Worm (Caenorhabditis elegans) whole organism, L3 larva: ENCODE measurements around the gene B0244.17.
A peak's percentile ranks its signal among the peaks of the same experiment; 100 is the strongest.

Experiments
- R02D3.7 ChIP-seq: fragments of 150-350 bp; optimal IDR thresholded peaks from 2 replicates; lab custom pipeline; 2014; ENCODE audit warnings: missing biosample characterization, missing genetic modification characterization
- ZK546.5 ChIP-seq: sonication (generic microtip); optimal IDR thresholded peaks from 2 replicates; lab custom pipeline; 2017; ENCODE audit warnings: missing biosample characterization, missing genetic modification characterization
- aly-2 ChIP-seq: fragments of 150-350 bp; optimal IDR thresholded peaks from 2 replicates; lab custom pipeline; 2014; ENCODE audit warnings: missing biosample characterization, missing genetic modification characterization
- ama-1 ChIP-seq: fragments of 150-350 bp; optimal IDR thresholded peaks from 2 replicates; lab custom pipeline; 2018
- ceh-16 ChIP-seq: sonication (generic microtip); optimal IDR thresholded peaks from 2 replicates; lab custom pipeline; 2017; ENCODE audit warnings: missing biosample characterization, missing genetic modification characterization
- ceh-28 ChIP-seq: fragments of 150-350 bp; optimal IDR thresholded peaks from 2 replicates; lab custom pipeline; 2014; ENCODE audit warnings: missing biosample characterization, missing genetic modification reagents, missing genetic modification characterization
- ceh-82 ChIP-seq: fragments of 150-350 bp; optimal IDR thresholded peaks from 2 replicates; lab custom pipeline; 2014; ENCODE audit warnings: missing biosample characterization, missing genetic modification characterization
- ceh-9 ChIP-seq: sonication (generic microtip); optimal IDR thresholded peaks from 2 replicates; lab custom pipeline; 2018; ENCODE audit warnings: missing biosample characterization, missing genetic modification characterization
- daf-12 ChIP-seq: fragments of 150-350 bp; optimal IDR thresholded peaks from 2 replicates; lab custom pipeline; 2014; ENCODE audit warnings: missing biosample characterization, missing genetic modification reagents, missing genetic modification characterization
- egl-27 ChIP-seq: sonication (generic microtip); optimal IDR thresholded peaks from 4 replicates; lab custom pipeline; 2017; ENCODE audit warnings: missing biosample characterization, missing genetic modification reagents, missing genetic modification characterization
- egl-5 ChIP-seq: fragments of 150-350 bp; optimal IDR thresholded peaks from 2 replicates; lab custom pipeline; 2017; ENCODE audit warnings: missing biosample characterization, missing genetic modification reagents, missing genetic modification characterization, inconsistent platforms
- elt-1 ChIP-seq: fragments of 150-350 bp; optimal IDR thresholded peaks from 2 replicates; lab custom pipeline; 2014; ENCODE audit warnings: missing biosample characterization, missing genetic modification characterization
- elt-3 ChIP-seq, 3 experiments: fragments of 150-350 bp in 1 of 3; sonication (generic microtip) in 2 of 3; optimal IDR thresholded peaks; 2 replicates in 2 of 3; 4 replicates in 1 of 3; lab custom pipeline; 2014 to 2017; ENCODE audit warnings: missing biosample characterization in 3 of 3, missing genetic modification characterization in 3 of 3
- eor-1 ChIP-seq, 2 experiments: fragments of 150-350 bp; optimal IDR thresholded peaks; 2 replicates each; lab custom pipeline; 2014 to 2018; ENCODE audit warnings: missing biosample characterization in 2 of 2, missing genetic modification characterization in 2 of 2
- fkh-10 ChIP-seq: sonication (generic microtip); optimal IDR thresholded peaks from 2 replicates; lab custom pipeline; 2017; ENCODE audit warnings: missing biosample characterization, missing genetic modification reagents, missing genetic modification characterization
- fkh-2 ChIP-seq: fragments of 150-350 bp; optimal IDR thresholded peaks from 2 replicates; lab custom pipeline; 2014; ENCODE audit warnings: missing biosample characterization, missing genetic modification reagents, missing genetic modification characterization
- fos-1 ChIP-seq: fragments of 150-350 bp; optimal IDR thresholded peaks from 2 replicates; lab custom pipeline; 2014; ENCODE audit warnings: missing biosample characterization, missing genetic modification characterization
- hmg-11 ChIP-seq: sonication (generic microtip); optimal IDR thresholded peaks from 2 replicates; lab custom pipeline; 2016; ENCODE audit warnings: missing genetic modification characterization, missing compliant biosample characterization
- jun-1 ChIP-seq: fragments of 150-350 bp; optimal IDR thresholded peaks from 2 replicates; lab custom pipeline; 2014; ENCODE audit warnings: missing biosample characterization, missing genetic modification reagents, missing genetic modification characterization
- lin-15B ChIP-seq: fragments of 150-350 bp; optimal IDR thresholded peaks from 2 replicates; lab custom pipeline; 2014; ENCODE audit warnings: missing biosample characterization, missing genetic modification characterization
- lin-39 ChIP-seq: fragments of 150-350 bp; optimal IDR thresholded peaks from 2 replicates; lab custom pipeline; 2018; ENCODE audit warnings: missing biosample characterization, missing genetic modification reagents, missing genetic modification characterization
- lsy-12 ChIP-seq: sonication (generic microtip); optimal IDR thresholded peaks from 2 replicates; lab custom pipeline; 2016; ENCODE audit warnings: mild to moderate bottlenecking, missing genetic modification characterization, missing compliant biosample characterization
- mdl-1 ChIP-seq: fragments of 150-350 bp; optimal IDR thresholded peaks from 2 replicates; lab custom pipeline; 2014; ENCODE audit warnings: missing biosample characterization, missing genetic modification characterization
- mml-1 ChIP-seq: fragments of 150-350 bp; sonication (generic microtip); optimal IDR thresholded peaks from 3 replicates; lab custom pipeline; 2014; ENCODE audit warnings: missing biosample characterization, missing genetic modification characterization
- nfya-1 ChIP-seq: sonication (generic microtip); optimal IDR thresholded peaks from 2 replicates; lab custom pipeline; 2017; ENCODE audit warnings: missing genetic modification characterization, mild to moderate bottlenecking, missing compliant biosample characterization, antibody characterized with exemption, moderate library complexity; ENCODE audit not compliant: insufficient read depth
- nhr-11 ChIP-seq: fragments of 150-350 bp; optimal IDR thresholded peaks from 2 replicates; lab custom pipeline; 2014; ENCODE audit warnings: missing biosample characterization, missing genetic modification characterization
- nhr-12 ChIP-seq: fragments of 150-350 bp; optimal IDR thresholded peaks from 2 replicates; lab custom pipeline; 2014; ENCODE audit warnings: missing biosample characterization, missing genetic modification characterization
- nhr-23 ChIP-seq: fragments of 150-350 bp; optimal IDR thresholded peaks from 2 replicates; lab custom pipeline; 2014; ENCODE audit warnings: missing biosample characterization, missing genetic modification reagents, missing genetic modification characterization
- nhr-237 ChIP-seq: fragments of 150-350 bp; optimal IDR thresholded peaks from 2 replicates; lab custom pipeline; 2014; ENCODE audit warnings: missing biosample characterization, missing genetic modification characterization
- nhr-25 ChIP-seq: sonication (generic microtip); optimal IDR thresholded peaks from 2 replicates; lab custom pipeline; 2017; ENCODE audit warnings: missing biosample characterization, missing genetic modification characterization
- nhr-28 ChIP-seq: fragments of 150-350 bp; optimal IDR thresholded peaks from 2 replicates; lab custom pipeline; 2014; ENCODE audit warnings: missing biosample characterization, missing genetic modification characterization
- nhr-43 ChIP-seq: sonication (generic microtip); optimal IDR thresholded peaks from 2 replicates; lab custom pipeline; 2016; ENCODE audit warnings: mild to moderate bottlenecking, missing genetic modification characterization, missing compliant biosample characterization; ENCODE audit not compliant: poor library complexity, severe bottlenecking
- nhr-67 ChIP-seq: fragments of 150-350 bp; optimal IDR thresholded peaks from 2 replicates; lab custom pipeline; 2014; ENCODE audit warnings: missing biosample characterization, missing genetic modification characterization
- nhr-76 ChIP-seq: fragments of 150-350 bp; sonication (generic microtip); optimal IDR thresholded peaks from 5 replicates; lab custom pipeline; 2014; ENCODE audit warnings: missing biosample characterization, missing genetic modification characterization
- nhr-77 ChIP-seq: fragments of 150-350 bp; optimal IDR thresholded peaks from 2 replicates; lab custom pipeline; 2014; ENCODE audit warnings: missing biosample characterization, missing genetic modification characterization
- pha-4 ChIP-seq: fragments of 150-350 bp; optimal IDR thresholded peaks from 2 replicates; lab custom pipeline; 2014; ENCODE audit warnings: missing biosample characterization, missing genetic modification reagents, missing genetic modification characterization
- pqm-1 ChIP-seq: fragments of 150-350 bp; optimal IDR thresholded peaks from 2 replicates; lab custom pipeline; 2017; ENCODE audit warnings: missing biosample characterization, missing genetic modification characterization, inconsistent platforms
- sea-2 ChIP-seq: fragments of 150-350 bp; sonication (generic microtip); optimal IDR thresholded peaks from 4 replicates; lab custom pipeline; 2014; ENCODE audit warnings: missing biosample characterization, missing genetic modification reagents, missing genetic modification characterization
- skn-1 ChIP-seq: fragments of 150-350 bp; optimal IDR thresholded peaks from 2 replicates; lab custom pipeline; 2014; ENCODE audit warnings: missing biosample characterization, missing genetic modification characterization
- snpc-4 ChIP-seq: fragments of 150-350 bp; optimal IDR thresholded peaks from 2 replicates; lab custom pipeline; 2014; ENCODE audit warnings: missing biosample characterization, missing genetic modification characterization
- tbx-2 ChIP-seq: sonication (generic microtip); optimal IDR thresholded peaks from 2 replicates; lab custom pipeline; 2016; ENCODE audit warnings: mild to moderate bottlenecking, missing genetic modification characterization, missing compliant biosample characterization
- unc-39 ChIP-seq: sonication (generic microtip); optimal IDR thresholded peaks from 4 replicates; lab custom pipeline; 2017; ENCODE audit warnings: missing biosample characterization, missing genetic modification characterization
- unc-62 ChIP-seq: fragments of 150-350 bp; sonication (generic microtip); optimal IDR thresholded peaks from 4 replicates; lab custom pipeline; 2014; ENCODE audit warnings: missing biosample characterization, missing genetic modification reagents, missing genetic modification characterization
- zag-1 ChIP-seq: fragments of 150-350 bp; optimal IDR thresholded peaks from 2 replicates; lab custom pipeline; 2014; ENCODE audit warnings: missing biosample characterization, missing genetic modification characterization
- ztf-11 ChIP-seq: fragments of 150-350 bp; optimal IDR thresholded peaks from 2 replicates; lab custom pipeline; 2014; ENCODE audit warnings: missing biosample characterization, missing genetic modification characterization
- ztf-4 ChIP-seq: fragments of 150-350 bp; optimal IDR thresholded peaks from 2 replicates; lab custom pipeline; 2014; ENCODE audit warnings: missing biosample characterization, missing genetic modification characterization

The B0244.17 gene

DNA sequence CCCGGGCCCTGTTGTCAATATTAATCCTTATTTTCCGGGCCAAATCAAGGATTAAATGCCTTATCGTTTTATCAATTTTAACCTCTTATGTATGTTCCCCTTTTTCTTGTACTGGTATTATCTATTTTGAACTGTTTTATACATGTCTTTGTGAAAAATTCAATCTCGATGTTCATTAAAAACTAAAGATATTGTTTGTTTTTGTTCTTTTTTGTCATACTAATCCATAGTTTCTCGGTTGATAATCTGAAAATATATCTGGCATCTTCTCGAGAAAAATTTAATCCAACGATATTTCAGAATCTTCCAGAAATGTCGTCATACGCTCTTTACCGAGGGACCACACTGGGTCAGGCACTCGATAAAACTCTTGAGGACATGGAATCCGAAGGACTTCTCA is 39.3 kb upstream of the B0244.17 start, which contains the start of gene B0336.13:
Gene B0336.13 (plus strand): TSS at position 301 of the 400 bp plus-strand sequence.
- TF ChIP-seq eor-1 (tag; optimal IDR thresholded peaks at IDR 0.05; lab: Kevin White, UChicago) (no peak), ceh-16 (tag; lab: Kevin White, UChicago) (no peak), ztf-11 (tag; lab: Kevin White, UChicago) (no peak), nhr-11 (tag; lab: Kevin White, UChicago) (no peak), fkh-2 (tag; lab: Kevin White, UChicago) (no peak), lsy-12 (tag; lab: Kevin White, UChicago) (no peak), pha-4 (tag; lab: Kevin White, UChicago) (no peak), nhr-76 (no peak), ceh-9 (tag; lab: Kevin White, UChicago) (no peak), jun-1 (tag; lab: Kevin White, UChicago) (no peak), unc-62 (GFP tag; lab: Kevin White, UChicago) (no peak), mdl-1 (no peak), fos-1 (no peak), R02D3.7 (tag; lab: Kevin White, UChicago) (no peak), elt-1 (tag; lab: Kevin White, UChicago) (no peak), aly-2 (tag; lab: Kevin White, UChicago) (no peak), ztf-4 (tag; lab: Kevin White, UChicago) (no peak)

ce11 chrIII:5697266-5697665 is 35.8 kb upstream of the B0244.17 start, which contains the start of gene B0336.7:
TSS of gene B0336.7 (minus strand) at chrIII:5697366.
- no peak for TF ChIP-seq ceh-28 (tag; lab: Kevin White, UChicago)
- TF ChIP-seq, all 47 proteins: peak for 0

- TF ChIP-seq ZK546.5 (tag; lab: Kevin White, UChicago) (no peak), ceh-9 (tag; lab: Kevin White, UChicago) (no peak), pha-4 (tag; lab: Kevin White, UChicago) (peak; percentile 60), nhr-67 (tag; lab: Kevin White, UChicago) (no peak), ceh-82 (tag; lab: Kevin White, UChicago) (no peak), aly-2 (tag; lab: Kevin White, UChicago) (no peak), ceh-16 (tag; lab: Kevin White, UChicago) (no peak), nhr-77 (tag; lab: Kevin White, UChicago) (no peak), eor-1 (tag; optimal IDR thresholded peaks at IDR 0.05; lab: Kevin White, UChicago) (no peak), nfya-1 (tag; lab: Kevin White, UChicago) (peak; percentile 53), lin-39 (tag; lab: Kevin White, UChicago) (peak; percentile 30), elt-3 (tag; optimal IDR thresholded peaks at IDR 0.05; lab: Kevin White, UChicago) (no peak), nhr-237 (tag; lab: Kevin White, UChicago) (no peak), fos-1 (no peak), zag-1 (tag; lab: Kevin White, UChicago) (no peak), pqm-1 (tag; lab: Kevin White, UChicago) (no peak), nhr-23 (tag; lab: Kevin White, UChicago) (peak; percentile 12), nhr-25 (tag; lab: Kevin White, UChicago) (no peak), ama-1 (no peak), nhr-76 (no peak), R02D3.7 (tag; lab: Kevin White, UChicago) (no peak), unc-62 (GFP tag; lab: Kevin White, UChicago) (no peak), lin-15B (peak; percentile 46), mdl-1 (no peak), nhr-43 (tag; lab: Kevin White, UChicago) (no peak), ztf-11 (tag; lab: Kevin White, UChicago) (no peak), egl-5 (tag; lab: Kevin White, UChicago) (peak; percentile 21), lsy-12 (tag; lab: Kevin White, UChicago) (no peak), sea-2 (no peak), nhr-28 (tag; lab: Kevin White, UChicago) (no peak), hmg-11 (peak; percentile 27), jun-1 (tag; lab: Kevin White, UChicago) (no peak), tbx-2 (tag; lab: Kevin White, UChicago) (no peak), fkh-10 (GFP tag; lab: Kevin White, UChicago) (no peak), unc-39 (tag; lab: Kevin White, UChicago) (no peak), nhr-11 (tag; lab: Kevin White, UChicago) (no peak), snpc-4 (tag; lab: Kevin White, UChicago) (peak; percentile 79), fkh-2 (tag; lab: Kevin White, UChicago) (no peak), nhr-12 (no peak), mml-1 (tag; lab: Kevin White, UChicago) (no peak), daf-12 (tag; lab: Kevin White, UChicago) (no peak), skn-1 (tag; lab: Kevin White, UChicago) (no peak), egl-27 (no peak), elt-1 (tag; lab: Kevin White, UChicago) (no peak)
These were observed 34.9 kb upstream of the B0244.17 start, which contains the start of the genes lgg-3 and rgs-5 for ce11 chrIII:5697963-5698730. TSS of gene lgg-3 (minus strand) at chrIII:5698013. TSS of gene rgs-5 (plus strand) at chrIII:5698555.
